Fruit fly (Drosophila melanogaster) whole organism, pupa: ENCODE data around the gene Spn28B.

ENCODE experiments used
- CG10348 ChIP-seq: fragments of 200-800 bp; sonication (Bioruptor generic); IDR thresholded peaks from 2 replicates; pipeline ENCODE4 v1.3.6; 2022; ENCODE audit warnings: missing biosample characterization, missing genetic modification characterization
- CG12605 ChIP-seq: fragments of 200-800 bp; sonication (Bioruptor generic); IDR thresholded peaks from 2 replicates; pipeline ENCODE4 v1.3.6; 2022; ENCODE audit warnings: missing biosample characterization, missing genetic modification characterization
- CG13204 ChIP-seq: fragments of 200-800 bp; sonication (Bioruptor generic); optimal IDR thresholded peaks from 2 replicates; lab custom pipeline; 2018; ENCODE audit warnings: missing biosample characterization, mild to moderate bottlenecking, missing genetic modification characterization, moderate library complexity
- CG14655 ChIP-seq: fragments of 200-800 bp; sonication (Bioruptor generic); optimal IDR thresholded peaks from 3 replicates; lab custom pipeline; 2017; ENCODE audit warnings: mild to moderate bottlenecking, missing biosample characterization, missing genetic modification reagents, missing genetic modification characterization
- CG15710 ChIP-seq: fragments of 200-800 bp; sonication (Bioruptor generic); optimal IDR thresholded peaks from 2 replicates; lab custom pipeline; 2018; ENCODE audit warnings: missing biosample characterization, mild to moderate bottlenecking, missing genetic modification characterization, moderate library complexity
- CG17806 ChIP-seq: fragments of 200-800 bp; sonication (Bioruptor generic); optimal IDR thresholded peaks from 2 replicates; lab custom pipeline; 2018; ENCODE audit warnings: missing biosample characterization, mild to moderate bottlenecking, missing genetic modification characterization, moderate library complexity
- CG32121 ChIP-seq: fragments of 200-800 bp; sonication (Bioruptor generic); IDR thresholded peaks from 2 replicates; pipeline ENCODE4 v1.3.6; 2022; ENCODE audit warnings: missing biosample characterization, missing genetic modification characterization
- CG34367 ChIP-seq: fragments of 200-800 bp; sonication (Bioruptor generic); optimal IDR thresholded peaks from 2 replicates; lab custom pipeline; 2018; ENCODE audit warnings: missing biosample characterization, mild to moderate bottlenecking, missing genetic modification characterization
- CG4496 ChIP-seq: fragments of 200-800 bp; sonication (Bioruptor generic); IDR thresholded peaks from 3 replicates; pipeline ENCODE4 v1.3.6; 2022; ENCODE audit warnings: missing biosample characterization, missing genetic modification characterization
- CG8159 ChIP-seq: fragments of 200-800 bp; sonication (Bioruptor generic); optimal IDR thresholded peaks from 3 replicates; lab custom pipeline; 2018; ENCODE audit warnings: missing biosample characterization, mild to moderate bottlenecking, missing genetic modification characterization, moderate library complexity
- CG8301 ChIP-seq: fragments of 200-800 bp; sonication (Bioruptor generic); optimal IDR thresholded peaks from 2 replicates; lab custom pipeline; 2018; ENCODE audit warnings: missing biosample characterization, mild to moderate bottlenecking, missing genetic modification characterization
- CG9948 ChIP-seq: fragments of 200-800 bp; sonication (Bioruptor generic); optimal IDR thresholded peaks from 2 replicates; lab custom pipeline; 2018; ENCODE audit warnings: missing biosample characterization, mild to moderate bottlenecking, missing genetic modification characterization, moderate library complexity
- D1 ChIP-seq: fragments of 200-800 bp; sonication (Bioruptor generic); optimal IDR thresholded peaks from 2 replicates; lab custom pipeline; 2018; ENCODE audit warnings: missing biosample characterization, mild to moderate bottlenecking, missing genetic modification characterization, moderate library complexity
- EcR ChIP-seq: fragments of 200-800 bp; sonication (Bioruptor generic); optimal IDR thresholded peaks from 3 replicates; lab custom pipeline; 2019; ENCODE audit warnings: missing biosample characterization, missing genetic modification characterization, mild to moderate bottlenecking, moderate library complexity, missing genetic modification reagents
- Ets98B ChIP-seq: fragments of 200-800 bp; sonication (Bioruptor generic); IDR thresholded peaks from 2 replicates; pipeline ENCODE4 v1.3.6; 2022; ENCODE audit warnings: missing biosample characterization, missing genetic modification characterization
- Pif1A ChIP-seq: fragments of 200-800 bp; sonication (Bioruptor generic); optimal IDR thresholded peaks from 3 replicates; lab custom pipeline; 2016; ENCODE audit warnings: missing biosample characterization, missing genetic modification characterization
- Pif1B ChIP-seq: fragments of 200-800 bp; sonication (Bioruptor generic); optimal IDR thresholded peaks from 3 replicates; lab custom pipeline; 2016; ENCODE audit warnings: missing biosample characterization, missing genetic modification characterization
- Snoo ChIP-seq: fragments of 200-800 bp; sonication (Bioruptor generic); optimal IDR thresholded peaks from 3 replicates; lab custom pipeline; 2017; ENCODE audit warnings: missing biosample characterization, mild to moderate bottlenecking, missing genetic modification characterization, inconsistent platforms
- fd96Ca ChIP-seq: fragments of 200-800 bp; sonication (Bioruptor generic); IDR thresholded peaks from 3 replicates; pipeline ENCODE4 v1.3.6; 2022; ENCODE audit warnings: missing biosample characterization, missing genetic modification characterization
- gl ChIP-seq: fragments of 200-800 bp; sonication (Bioruptor generic); optimal IDR thresholded peaks from 2 replicates; lab custom pipeline; 2018; ENCODE audit warnings: missing biosample characterization, mild to moderate bottlenecking, missing genetic modification characterization
- rn ChIP-seq: fragments of 200-800 bp; sonication (Bioruptor generic); IDR thresholded peaks from 2 replicates; pipeline ENCODE4 v1.3.6; 2022; ENCODE audit warnings: missing biosample characterization, missing genetic modification characterization

Gene Spn28B

DNA sequence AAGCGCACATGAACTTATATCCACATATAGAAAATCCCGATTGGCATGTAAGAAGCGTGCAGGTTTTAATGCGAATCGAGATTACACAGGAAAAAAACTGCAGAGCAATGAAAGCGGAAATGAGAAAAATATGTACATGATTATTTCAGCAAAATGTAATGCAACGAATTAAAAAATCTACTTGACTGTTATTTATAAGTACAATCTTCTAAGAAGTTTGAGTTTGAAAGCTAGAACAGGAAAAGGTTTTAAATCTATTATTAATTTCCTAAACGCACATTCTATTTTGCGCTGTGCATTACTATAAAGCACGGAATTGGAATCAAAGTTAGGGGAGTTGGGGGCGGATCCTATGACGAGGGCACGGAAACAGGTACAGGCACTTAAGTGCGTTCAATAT lies 20.2 kb downstream of the Spn28B start:
- TF ChIP-seq Pif1B (GFP tag; lab: Kevin White, UChicago): peak; percentile 62
- TF ChIP-seq CG4496 (GFP tag; lab: Robert Waterston, UW): peak; percentile 84
- TF ChIP-seq CG34367 (tag; lab: Kevin White, UChicago): peak; percentile 55
- no peak for TF ChIP-seq CG13204 (GFP tag; lab: Kevin White, UChicago)
- peak; percentile 77 for TF ChIP-seq Ets98B
- TF ChIP-seq Pif1A (GFP tag; lab: Kevin White, UChicago): peak; percentile 77
- peak; percentile 30 for TF ChIP-seq gl (tag; lab: Kevin White, UChicago)
- TF ChIP-seq CG15710 (tag; lab: Kevin White, UChicago): peak; percentile 72
- TF ChIP-seq CG32121 (GFP tag; lab: Robert Waterston, UW): peak; percentile 83
- TF ChIP-seq CG8301 (tag; lab: Kevin White, UChicago): peak; percentile 84
- 0 out of 2 replicates have a peak, but pooled peaks have one; percentile 24 for TF ChIP-seq rn (GFP tag; lab: Robert Waterston, UW)
- no peak for TF ChIP-seq D1 (tag; lab: Kevin White, UChicago)
- TF ChIP-seq EcR: no peak
- peak; percentile 78 for TF ChIP-seq CG17806 (tag; lab: Kevin White, UChicago)
- TF ChIP-seq CG9948 (tag; lab: Kevin White, UChicago): peak; percentile 81
- no peak; the same call in 2 of the 3 replicates for TF ChIP-seq fd96Ca
- peak; percentile 71 for TF ChIP-seq CG8159 (tag; lab: Kevin White, UChicago)
- no peak for TF ChIP-seq CG10348
- peak; percentile 87 for TF ChIP-seq CG14655
- no peak for TF ChIP-seq Snoo (tag; lab: Kevin White, UChicago)
- TF ChIP-seq CG12605 (GFP tag; lab: Robert Waterston, UW): peak; percentile 51

DNA sequence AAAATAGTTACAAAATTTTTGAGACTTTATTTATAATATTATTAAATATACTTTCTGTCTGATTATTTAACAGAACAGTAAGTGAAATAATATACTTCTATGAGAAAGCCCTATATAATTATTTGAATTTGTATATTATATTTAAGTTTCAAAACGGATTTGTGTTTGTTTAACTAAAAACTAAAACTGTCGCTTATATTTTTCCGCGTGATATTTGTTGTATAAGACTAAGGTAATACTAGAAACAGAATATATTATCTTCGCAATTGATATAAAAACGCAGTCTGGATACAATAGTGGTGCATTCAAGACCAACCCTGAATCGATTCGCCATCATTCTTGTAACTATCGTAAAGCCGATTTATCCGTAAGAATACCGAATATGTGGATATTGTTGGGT lies 23.6 kb downstream of the Spn28B start, which contains the start of gene Cyp4d21:
Gene Cyp4d21 (plus strand): TSS at position 301 of the 400 bp plus-strand sequence.
- no peak for TF ChIP-seq rn (GFP tag; lab: Robert Waterston, UW)
- TF ChIP-seq CG9948 (tag; lab: Kevin White, UChicago): no peak
- no peak for TF ChIP-seq CG32121 (GFP tag; lab: Robert Waterston, UW)
- TF ChIP-seq Pif1B (GFP tag; lab: Kevin White, UChicago): no peak
- no peak for TF ChIP-seq CG10348
- TF ChIP-seq fd96Ca: no peak
- no peak for TF ChIP-seq CG13204 (GFP tag; lab: Kevin White, UChicago)
- TF ChIP-seq EcR: no peak
- TF ChIP-seq CG12605 (GFP tag; lab: Robert Waterston, UW): no peak
- TF ChIP-seq CG14655: no peak
- no peak for TF ChIP-seq CG17806 (tag; lab: Kevin White, UChicago)
- no peak for TF ChIP-seq D1 (tag; lab: Kevin White, UChicago)
- no peak for TF ChIP-seq CG15710 (tag; lab: Kevin White, UChicago)
- no peak for TF ChIP-seq Ets98B
- TF ChIP-seq CG34367 (tag; lab: Kevin White, UChicago): no peak
- TF ChIP-seq CG4496 (GFP tag; lab: Robert Waterston, UW): no peak

DNA sequence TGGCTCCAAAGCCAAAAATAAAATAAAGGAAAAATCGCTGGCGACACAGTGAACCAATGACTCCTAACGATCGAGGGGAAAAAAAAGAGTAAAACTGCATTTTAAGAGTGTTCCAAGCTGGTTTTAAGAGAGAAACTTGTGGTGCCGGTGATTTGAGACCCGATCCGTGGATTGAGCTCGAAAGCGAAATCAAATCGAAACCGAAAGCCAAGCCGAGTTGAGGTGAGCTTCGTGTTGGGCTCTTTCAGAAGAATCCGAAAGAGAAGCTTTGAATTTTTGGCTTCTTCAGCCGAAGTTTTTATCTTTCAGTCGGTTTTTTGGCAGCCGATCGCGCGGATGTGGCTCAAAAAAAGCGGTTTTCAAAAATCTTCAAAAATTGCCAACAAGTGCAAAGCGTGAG lies 26.4 kb downstream of the Spn28B start, which contains the start of gene CG6739:
Gene CG6739 (plus strand): TSS at position 307 of the 400 bp plus-strand sequence.
- TF ChIP-seq CG8301 (tag; lab: Kevin White, UChicago) (peak; percentile 55), CG12605 (GFP tag; lab: Robert Waterston, UW) (0 out of 2 replicates have a peak, but pooled peaks have one; percentile 11), CG14655 (peak; percentile 63), Snoo (tag; lab: Kevin White, UChicago) (peak; percentile 57), CG4496 (GFP tag; lab: Robert Waterston, UW) (peak; percentile 46; the same call in 1 of the 3 replicates), CG10348 (no peak), Ets98B (peak; percentile 62; the same call in 1 of the 2 replicates), Pif1A (GFP tag; lab: Kevin White, UChicago) (peak; percentile 26), CG32121 (GFP tag; lab: Robert Waterston, UW) (0 out of 2 replicates have a peak, but pooled peaks have one; percentile 13), CG15710 (tag; lab: Kevin White, UChicago) (no peak), D1 (tag; lab: Kevin White, UChicago) (no peak)
- TF ChIP-seq, all 21 proteins: peak for 8

DNA sequence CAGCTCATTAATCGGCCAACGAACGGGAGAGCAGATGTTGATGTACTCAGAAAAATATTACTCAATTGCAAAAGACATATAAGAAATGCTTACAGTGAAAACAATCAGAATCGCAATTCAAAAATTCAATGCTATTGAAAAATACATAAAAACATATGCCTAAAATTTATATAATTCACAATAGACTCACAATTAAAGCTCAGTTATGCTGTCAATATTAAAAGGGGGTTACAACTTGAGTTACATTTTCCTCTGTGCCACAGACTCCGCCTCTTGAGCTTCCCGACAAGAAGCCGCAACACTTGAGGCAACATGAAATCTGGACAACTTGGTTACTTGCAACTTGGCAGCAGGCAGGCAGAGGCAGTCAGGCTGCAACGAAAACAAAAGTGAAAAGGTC lies 29.9 kb downstream of the Spn28B start:
- TF ChIP-seq fd96Ca (0 out of 3 replicates have a peak, but pooled peaks have one; percentile 49), CG14655 (peak; percentile 76), CG8159 (tag; lab: Kevin White, UChicago) (peak; percentile 71), CG4496 (GFP tag; lab: Robert Waterston, UW) (peak; percentile 80), CG15710 (tag; lab: Kevin White, UChicago) (peak; percentile 64), Pif1B (GFP tag; lab: Kevin White, UChicago) (peak; percentile 28), CG9948 (tag; lab: Kevin White, UChicago) (peak; percentile 62), CG13204 (GFP tag; lab: Kevin White, UChicago) (no peak), CG32121 (GFP tag; lab: Robert Waterston, UW) (peak; percentile 67), D1 (tag; lab: Kevin White, UChicago) (no peak), CG8301 (tag; lab: Kevin White, UChicago) (peak; percentile 70), CG10348 (no peak), rn (GFP tag; lab: Robert Waterston, UW) (peak; percentile 39; the same call in 1 of the 2 replicates), CG17806 (tag; lab: Kevin White, UChicago) (peak; percentile 71), Ets98B (peak; percentile 79), CG12605 (GFP tag; lab: Robert Waterston, UW) (no peak), Pif1A (GFP tag; lab: Kevin White, UChicago) (peak; percentile 65), CG34367 (tag; lab: Kevin White, UChicago) (peak; percentile 61), EcR (peak; percentile 11), Snoo (tag; lab: Kevin White, UChicago) (peak; percentile 38), gl (tag; lab: Kevin White, UChicago) (no peak)

DNA sequence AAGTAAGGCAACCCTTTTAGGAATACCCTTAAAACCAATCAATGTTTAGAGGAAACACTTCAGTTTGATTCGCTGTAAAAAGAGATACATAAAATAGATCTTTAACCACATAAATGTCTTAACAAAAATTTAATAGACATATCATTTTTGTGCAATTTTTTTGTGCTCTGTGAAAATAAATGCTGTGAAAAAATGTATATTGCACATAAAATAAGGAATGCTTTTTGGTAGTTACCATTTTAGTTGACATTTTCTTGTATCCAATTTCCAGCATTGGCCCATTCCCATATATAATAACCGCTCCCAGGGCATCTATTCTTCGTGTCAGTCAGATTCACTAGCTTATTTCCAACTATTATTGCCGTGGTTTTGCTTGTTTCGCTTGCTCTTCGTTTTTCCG lies 30.5 kb downstream of the Spn28B start:
- peak; percentile 7 for TF ChIP-seq CG8301 (tag; lab: Kevin White, UChicago)
- TF ChIP-seq fd96Ca: no peak
- TF ChIP-seq CG14655: peak; percentile 58
- TF ChIP-seq CG4496 (GFP tag; lab: Robert Waterston, UW): no peak
- TF ChIP-seq CG9948 (tag; lab: Kevin White, UChicago): peak; percentile 20
- TF ChIP-seq EcR: no peak
- TF ChIP-seq CG34367 (tag; lab: Kevin White, UChicago): no peak
- no peak for TF ChIP-seq D1 (tag; lab: Kevin White, UChicago)
